Fruit fly (Drosophila melanogaster) whole organism, embryonic: ENCODE measurements around the gene CG13482.

Experiments used
- Bdp1 ChIP-seq: fragments of 200-800 bp; sonication (Bioruptor generic); optimal IDR thresholded peaks from 3 replicates; lab custom pipeline; 2016; ENCODE audit warnings: missing biosample characterization, missing genetic modification characterization
- CG4707 ChIP-seq: fragments of 200-800 bp; sonication (Bioruptor generic); optimal IDR thresholded peaks from 2 replicates; lab custom pipeline; 2018; ENCODE audit warnings: missing biosample characterization, mild to moderate bottlenecking, missing genetic modification characterization, moderate library complexity
- Ets65A ChIP-seq: fragments of 200-800 bp; sonication (Bioruptor generic); peaks from one replicate; lab custom pipeline; 2016; ENCODE audit warnings: missing biosample characterization, missing genetic modification characterization
- Six4 ChIP-seq: fragments of 200-800 bp; sonication (Bioruptor generic); optimal IDR thresholded peaks from 2 replicates; lab custom pipeline; 2016; ENCODE audit warnings: missing biosample characterization, missing genetic modification characterization
- org-1 ChIP-seq: fragments of 200-800 bp; sonication (Bioruptor generic); optimal IDR thresholded peaks from 2 replicates; lab custom pipeline; 2017; ENCODE audit warnings: missing biosample characterization, missing genetic modification characterization
- sc ChIP-seq, 3 experiments: fragments of >200 bp in 2 of 3; fragments of 200-800 bp in 1 of 3; sonication (Bioruptor generic) in 1 of 3; optimal IDR thresholded peaks; 2 replicates in 2 of 3; 3 replicates in 1 of 3; lab custom pipeline; 2017; ENCODE audit warnings: mild to moderate bottlenecking in 1 of 3, missing biosample characterization in 1 of 3, missing genetic modification characterization in 1 of 3, missing genetic modification reagents in 1 of 3
- sens ChIP-seq: fragments of 200-800 bp; sonication (Bioruptor generic); peaks from one replicate; lab custom pipeline; 2016; ENCODE audit warnings: missing biosample characterization, missing genetic modification characterization

CG13482 gene

DNA sequence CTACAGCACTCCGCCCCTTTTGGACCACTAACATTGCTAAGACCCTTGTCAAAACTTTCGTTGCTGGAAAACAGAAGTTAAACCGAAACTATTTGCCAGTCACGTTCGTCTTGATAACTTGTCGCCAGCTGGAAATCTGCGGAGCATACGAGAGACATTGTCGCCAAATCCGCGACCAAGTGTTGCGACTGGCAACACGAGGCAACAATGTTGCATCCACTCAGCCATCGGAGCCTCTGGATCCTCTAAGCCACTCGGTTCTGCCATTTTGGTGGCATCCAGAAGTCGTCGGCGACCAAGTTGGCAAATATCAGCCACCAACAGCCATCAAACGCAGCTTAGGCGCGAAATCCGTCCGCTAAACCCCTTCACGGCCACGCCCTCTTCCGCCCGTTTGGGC lies 46.7 kb downstream of the CG13482 start:
- TF ChIP-seq CG4707 (GFP tag; lab: Kevin White, UChicago): no peak
- TF ChIP-seq Six4 (GFP tag; lab: Kevin White, UChicago): no peak
- TF ChIP-seq sc (optimal IDR thresholded peaks at IDR 0.05; lab: Kevin White, UChicago): no peak
- TF ChIP-seq sc (GFP tag; optimal IDR thresholded peaks at IDR 0.05; lab: Kevin White, UChicago): no peak
- no peak for TF ChIP-seq org-1 (GFP tag; lab: Kevin White, UChicago)
- TF ChIP-seq Ets65A (GFP tag; lab: Kevin White, UChicago): peak; percentile 71
- TF ChIP-seq Bdp1 (GFP tag; lab: Kevin White, UChicago): no peak
- peak; percentile 33 for TF ChIP-seq sens (GFP tag; lab: Kevin White, UChicago)
